Worm (Caenorhabditis elegans) whole organism, late embryonic: ENCODE measurements around the gene nhr-34.

Experiments used
- C08G9.2 ChIP-seq: sonication (generic microtip); optimal IDR thresholded peaks from 2 replicates; lab custom pipeline; 2016; ENCODE audit warnings: mild to moderate bottlenecking, missing genetic modification characterization, moderate library complexity, missing compliant biosample characterization
- C38D4.7 ChIP-seq: fragments of 200-800 bp; sonication (Bioruptor generic); optimal IDR thresholded peaks from 2 replicates; lab custom pipeline; 2018; ENCODE audit warnings: mild to moderate bottlenecking, missing genetic modification characterization, moderate library complexity, missing compliant biosample characterization
- F13H6.1 ChIP-seq: sonication (generic microtip); optimal IDR thresholded peaks from 2 replicates; lab custom pipeline; 2016; ENCODE audit warnings: missing genetic modification characterization, missing compliant biosample characterization
- K02D7.2 ChIP-seq: sonication (generic microtip); optimal IDR thresholded peaks from 2 replicates; lab custom pipeline; 2017; ENCODE audit warnings: mild to moderate bottlenecking, missing genetic modification characterization, missing compliant biosample characterization
- K09A11.1 ChIP-seq: sonication (generic microtip); optimal IDR thresholded peaks from 2 replicates; lab custom pipeline; 2017; ENCODE audit warnings: antibody characterized with exemption, mild to moderate bottlenecking, missing genetic modification characterization, missing compliant biosample characterization; ENCODE audit not compliant: insufficient read depth
- Y22D7AL.16 ChIP-seq: sonication (generic microtip); optimal IDR thresholded peaks from 2 replicates; lab custom pipeline; 2016; ENCODE audit warnings: missing genetic modification characterization, missing compliant biosample characterization
- ceh-14 ChIP-seq: sonication (generic microtip); optimal IDR thresholded peaks from 2 replicates; lab custom pipeline; 2016; ENCODE audit warnings: missing genotype, missing genetic modification characterization, missing compliant biosample characterization
- ceh-18 ChIP-seq: sonication (generic microtip); optimal IDR thresholded peaks from 2 replicates; lab custom pipeline; 2016; ENCODE audit warnings: missing genetic modification characterization, missing compliant biosample characterization
- ceh-19 ChIP-seq: fragments of 200-800 bp; sonication (Bioruptor generic); optimal IDR thresholded peaks from 2 replicates; lab custom pipeline; 2018; ENCODE audit warnings: mild to moderate bottlenecking, missing genetic modification characterization, missing compliant biosample characterization
- ceh-24 ChIP-seq: sonication (generic microtip); optimal IDR thresholded peaks from 2 replicates; lab custom pipeline; 2016; ENCODE audit warnings: mild to moderate bottlenecking, missing genetic modification characterization, missing compliant biosample characterization
- ceh-30 ChIP-seq: fragments of 150-350 bp; optimal IDR thresholded peaks from 2 replicates; lab custom pipeline; 2014; ENCODE audit warnings: missing biosample characterization, missing genetic modification characterization
- ceh-34 ChIP-seq: sonication (generic microtip); optimal IDR thresholded peaks from 2 replicates; lab custom pipeline; 2016; ENCODE audit warnings: mild to moderate bottlenecking, missing genetic modification characterization, missing compliant biosample characterization
- ceh-45 ChIP-seq: fragments of 200-800 bp; sonication (Bioruptor generic); IDR thresholded peaks from 2 replicates; pipeline ENCODE4 v1.3.6; 2022; ENCODE audit warnings: missing genetic modification reagents, missing genetic modification characterization, missing compliant biosample characterization
- che-1 ChIP-seq: sonication (generic microtip); optimal IDR thresholded peaks from 2 replicates; lab custom pipeline; 2016; ENCODE audit warnings: mild to moderate bottlenecking, missing genetic modification characterization, missing compliant biosample characterization
- dve-1 ChIP-seq: sonication (generic microtip); optimal IDR thresholded peaks from 2 replicates; lab custom pipeline; 2017; ENCODE audit warnings: antibody characterized with exemption, mild to moderate bottlenecking, missing genetic modification characterization, missing compliant biosample characterization
- elt-2 ChIP-seq: sonication (generic microtip); optimal IDR thresholded peaks from 2 replicates; lab custom pipeline; 2016; ENCODE audit warnings: missing genetic modification reagents, missing genetic modification characterization, missing compliant biosample characterization
- eyg-1 ChIP-seq: sonication (generic microtip); optimal IDR thresholded peaks from 2 replicates; lab custom pipeline; 2016; ENCODE audit warnings: missing genotype, missing genetic modification characterization, missing compliant biosample characterization
- fax-1 ChIP-seq: sonication (generic microtip); optimal IDR thresholded peaks from 2 replicates; lab custom pipeline; 2016; ENCODE audit warnings: missing genotype, missing genetic modification characterization, missing compliant biosample characterization
- fkh-10 ChIP-seq: fragments of 150-350 bp; optimal IDR thresholded peaks from 2 replicates; lab custom pipeline; 2014; ENCODE audit warnings: missing biosample characterization, missing genetic modification reagents, missing genetic modification characterization
- fkh-6 ChIP-seq: sonication (generic microtip); optimal IDR thresholded peaks from 2 replicates; lab custom pipeline; 2016; ENCODE audit warnings: missing genetic modification characterization, missing compliant biosample characterization
- gmeb-2 ChIP-seq: sonication (generic microtip); optimal IDR thresholded peaks from 2 replicates; lab custom pipeline; 2016; ENCODE audit warnings: missing genetic modification characterization, inconsistent platforms, missing compliant biosample characterization
- hlh-30 ChIP-seq: sonication (generic microtip); optimal IDR thresholded peaks from 2 replicates; lab custom pipeline; 2017; ENCODE audit warnings: antibody characterized with exemption, missing genetic modification characterization, missing compliant biosample characterization; ENCODE audit not compliant: insufficient read depth
- lim-6 ChIP-seq: sonication (generic microtip); optimal IDR thresholded peaks from 2 replicates; lab custom pipeline; 2016; ENCODE audit warnings: missing genetic modification characterization, missing compliant biosample characterization
- madf-2 ChIP-seq: sonication (generic microtip); optimal IDR thresholded peaks from 2 replicates; lab custom pipeline; 2017; ENCODE audit warnings: missing genetic modification characterization, missing compliant biosample characterization
- nhr-11 ChIP-seq: fragments of 150-350 bp; optimal IDR thresholded peaks from 2 replicates; lab custom pipeline; 2014; ENCODE audit warnings: missing biosample characterization, missing genetic modification characterization
- npax-4 ChIP-seq: sonication (generic microtip); optimal IDR thresholded peaks from 2 replicates; lab custom pipeline; 2016; ENCODE audit warnings: missing genetic modification characterization, missing compliant biosample characterization
- pax-1 ChIP-seq: fragments of 150-350 bp; optimal IDR thresholded peaks from 2 replicates; lab custom pipeline; 2014; ENCODE audit warnings: missing biosample characterization, missing genetic modification characterization
- pha-2 ChIP-seq: sonication (generic microtip); optimal IDR thresholded peaks from 2 replicates; lab custom pipeline; 2017; ENCODE audit warnings: mild to moderate bottlenecking, missing genetic modification characterization, missing compliant biosample characterization
- pha-4 ChIP-seq: fragments of 150-350 bp; optimal IDR thresholded peaks from 2 replicates; lab custom pipeline; 2018; ENCODE audit warnings: missing biosample characterization, missing genetic modification reagents, missing genetic modification characterization
- pros-1 ChIP-seq: fragments of 150-350 bp; optimal IDR thresholded peaks from 2 replicates; lab custom pipeline; 2014; ENCODE audit warnings: missing biosample characterization, missing genetic modification reagents, missing genetic modification characterization
- ref-2 ChIP-seq: sonication (generic microtip); optimal IDR thresholded peaks from 2 replicates; lab custom pipeline; 2016; ENCODE audit warnings: missing genetic modification characterization, missing compliant biosample characterization
- sdc-2 ChIP-seq: sonication (generic microtip); optimal IDR thresholded peaks from 2 replicates; lab custom pipeline; 2016; ENCODE audit warnings: missing genotype, missing genetic modification characterization, missing compliant biosample characterization
- sox-2 ChIP-seq: fragments of 200-800 bp; sonication (Bioruptor generic); IDR thresholded peaks from 2 replicates; pipeline ENCODE4 v1.3.6; 2022; ENCODE audit warnings: missing genetic modification reagents, missing genetic modification characterization, missing compliant biosample characterization
- sox-4 ChIP-seq: sonication (generic microtip); optimal IDR thresholded peaks from 2 replicates; lab custom pipeline; 2017; ENCODE audit warnings: mild to moderate bottlenecking, missing genetic modification characterization, inconsistent platforms, missing compliant biosample characterization
- tbx-2 ChIP-seq: sonication (generic microtip); optimal IDR thresholded peaks from 2 replicates; lab custom pipeline; 2016; ENCODE audit warnings: missing genetic modification characterization, missing compliant biosample characterization
- tbx-7 ChIP-seq: sonication (generic microtip); optimal IDR thresholded peaks from 2 replicates; lab custom pipeline; 2016; ENCODE audit warnings: missing genotype, missing genetic modification characterization, missing compliant biosample characterization
- unc-55 ChIP-seq: sonication (generic microtip); optimal IDR thresholded peaks from 2 replicates; lab custom pipeline; 2017; ENCODE audit warnings: missing biosample characterization, missing genetic modification reagents, missing genetic modification characterization
- ztf-16 ChIP-seq: sonication (generic microtip); optimal IDR thresholded peaks from 2 replicates; lab custom pipeline; 2017; ENCODE audit warnings: missing genetic modification characterization, missing compliant biosample characterization

The nhr-34 gene

ce11 chrIV:9717844-9718243, 42.4 kb upstream of the nhr-34 start:
- no peak for TF ChIP-seq ztf-16 (tag; lab: Kevin White, UChicago)
- no peak for TF ChIP-seq pax-1 (tag; lab: Kevin White, UChicago)
- TF ChIP-seq che-1, result no peak
- no peak for TF ChIP-seq sdc-2 (tag; lab: Kevin White, UChicago)
- no peak for TF ChIP-seq unc-55 (GFP tag; lab: Kevin White, UChicago)

- TF ChIP-seq nhr-11 (tag; lab: Kevin White, UChicago) (no peak), F13H6.1 (tag; lab: Kevin White, UChicago) (no peak), elt-2 (tag; lab: Kevin White, UChicago) (peak; percentile 33), sox-4 (tag; lab: Kevin White, UChicago) (no peak), ceh-45 (GFP tag; lab: Robert Waterston, UW) (no peak), dve-1 (tag; lab: Kevin White, UChicago) (no peak)
These were observed 41.0 kb upstream of the nhr-34 start for ce11 chrIV:9716490-9716889.

- TF ChIP-seq nhr-11 (tag; lab: Kevin White, UChicago) (no peak), sdc-2 (tag; lab: Kevin White, UChicago) (no peak), ceh-14 (tag; lab: Kevin White, UChicago) (no peak), ceh-45 (GFP tag; lab: Robert Waterston, UW) (no peak), ref-2 (tag; lab: Kevin White, UChicago) (no peak)
These were observed 38.8 kb upstream of the nhr-34 start for ce11 chrIV:9714264-9714663.

ce11 chrIV:9712782-9713181, 37.3 kb upstream of the nhr-34 start, which contains the start of gene K01H12.4:
K01H12.4 (plus strand) TSS chrIV:9713082.
- TF ChIP-seq tbx-7 (tag; lab: Kevin White, UChicago) (no peak), Y22D7AL.16 (tag; lab: Kevin White, UChicago) (no peak), ceh-18 (tag; lab: Kevin White, UChicago) (no peak), madf-2 (no peak), ceh-19 (GFP tag; lab: Kevin White, UChicago) (no peak), fkh-6 (tag; lab: Kevin White, UChicago) (no peak), C38D4.7 (no peak), npax-4 (no peak), pros-1 (tag; lab: Kevin White, UChicago) (no peak), sox-4 (tag; lab: Kevin White, UChicago) (no peak), eyg-1 (no peak), K02D7.2 (tag; lab: Kevin White, UChicago) (no peak), pha-4 (no peak), hlh-30 (tag; lab: Kevin White, UChicago) (no peak), ceh-34 (no peak), fkh-10 (no peak), dve-1 (tag; lab: Kevin White, UChicago) (no peak), ceh-30 (tag; lab: Kevin White, UChicago) (no peak)

ce11 chrIV:9709887-9710286, 34.4 kb upstream of the nhr-34 start, which contains the start of gene nhr-38:
nhr-38 (plus strand) TSS chrIV:9710187.
- TF ChIP-seq pha-2 (tag; lab: Kevin White, UChicago) (no peak), K09A11.1 (no peak), F13H6.1 (tag; lab: Kevin White, UChicago) (no peak), lim-6 (tag; lab: Kevin White, UChicago) (no peak), elt-2 (tag; lab: Kevin White, UChicago) (no peak), fax-1 (tag; lab: Kevin White, UChicago) (no peak), sox-2 (GFP tag; lab: Robert Waterston, UW) (no peak), Y22D7AL.16 (tag; lab: Kevin White, UChicago) (no peak), npax-4 (no peak), ceh-30 (tag; lab: Kevin White, UChicago) (no peak), gmeb-2 (tag; lab: Kevin White, UChicago) (no peak), pha-4 (no peak), C38D4.7 (no peak), C08G9.2 (tag; lab: Kevin White, UChicago) (no peak), ceh-24 (no peak), tbx-2 (tag; lab: Kevin White, UChicago) (no peak)
